Worm (Caenorhabditis elegans) whole organism, young adult: Measurements from ENCODE around the gene dhc-3.

ENCODE experiments used
- B0035.1 ChIP-seq: sonication (generic microtip); optimal IDR thresholded peaks from 2 replicates; lab custom pipeline; 2016; ENCODE audit warnings: missing genetic modification characterization, mild to moderate bottlenecking, missing compliant biosample characterization, missing genotype, missing genetic modification reagents
- B0261.1 ChIP-seq: sonication (generic microtip); optimal IDR thresholded peaks from 2 replicates; lab custom pipeline; 2016; ENCODE audit warnings: mild to moderate bottlenecking, missing genetic modification characterization, moderate library complexity, missing compliant biosample characterization
- B0336.3 ChIP-seq: fragments of 200-800 bp; sonication (Bioruptor generic); IDR thresholded peaks from 2 replicates; pipeline ENCODE4 v1.3.6; 2022; ENCODE audit warnings: missing genetic modification characterization, missing compliant biosample characterization
- C17E4.6 ChIP-seq: fragments of 200-800 bp; sonication (Bioruptor generic); IDR thresholded peaks from 2 replicates; pipeline ENCODE4 v1.3.6; 2022; ENCODE audit warnings: missing genetic modification reagents, missing genetic modification characterization, missing compliant biosample characterization
- F10E7.11 ChIP-seq: sonication (generic microtip); optimal IDR thresholded peaks from 2 replicates; lab custom pipeline; 2017; ENCODE audit warnings: mild to moderate bottlenecking, missing genetic modification characterization, moderate library complexity, missing compliant biosample characterization
- F22D6.2 ChIP-seq: sonication (generic microtip); optimal IDR thresholded peaks from 2 replicates; lab custom pipeline; 2016; ENCODE audit warnings: mild to moderate bottlenecking, missing genetic modification characterization, missing compliant biosample characterization
- F23B12.7 ChIP-seq: sonication (generic microtip); optimal IDR thresholded peaks from 2 replicates; lab custom pipeline; 2017; ENCODE audit warnings: missing genetic modification characterization, mild to moderate bottlenecking, missing compliant biosample characterization, antibody characterized with exemption, moderate library complexity; ENCODE audit not compliant: insufficient read depth
- F39B2.1 ChIP-seq: fragments of 200-800 bp; sonication (Bioruptor generic); IDR thresholded peaks from 2 replicates; pipeline ENCODE4 v1.3.6; 2022; ENCODE audit warnings: missing genetic modification reagents, missing genetic modification characterization, missing compliant biosample characterization
- F55B11.4 ChIP-seq: sonication (generic microtip); optimal IDR thresholded peaks from 2 replicates; lab custom pipeline; 2016; ENCODE audit warnings: missing compliant biosample characterization, missing genetic modification characterization, borderline replicate concordance; ENCODE audit not compliant: insufficient read depth
- F57A8.1 ChIP-seq: fragments of 200-800 bp; sonication (Bioruptor generic); optimal IDR thresholded peaks from 2 replicates; lab custom pipeline; 2018; ENCODE audit warnings: mild to moderate bottlenecking, missing genetic modification characterization, moderate library complexity, missing compliant biosample characterization
- K12H6.12 ChIP-seq: fragments of 200-800 bp; sonication (Bioruptor generic); optimal IDR thresholded peaks from 2 replicates; lab custom pipeline; 2018; ENCODE audit warnings: mild to moderate bottlenecking, missing genetic modification characterization, missing compliant biosample characterization
- Y53F4B.3 ChIP-seq: fragments of 200-800 bp; sonication (Bioruptor generic); IDR thresholded peaks from 2 replicates; pipeline ENCODE4 v1.3.6; 2022; ENCODE audit warnings: missing genetic modification reagents, missing genetic modification characterization, missing compliant biosample characterization
- Y56A3A.18 ChIP-seq: fragments of 200-800 bp; sonication (Bioruptor generic); IDR thresholded peaks from 2 replicates; pipeline ENCODE4 v1.3.6; 2022; ENCODE audit warnings: missing genetic modification reagents, missing genetic modification characterization, missing compliant biosample characterization
- Y67H2A.10 ChIP-seq: fragments of 200-800 bp; sonication (Bioruptor generic); conservative IDR thresholded peaks from 2 replicates; pipeline ENCODE4 v1.3.6; 2022; ENCODE audit warnings: missing genetic modification reagents, missing genetic modification characterization, missing compliant biosample characterization
- Y79H2A.3 ChIP-seq: fragments of 200-800 bp; sonication (Bioruptor generic); conservative IDR thresholded peaks from 2 replicates; pipeline ENCODE4 v1.3.6; 2022; ENCODE audit warnings: missing genetic modification reagents, missing genetic modification characterization, missing compliant biosample characterization
- ama-1 ChIP-seq, 3 experiments: fragments of 150-350 bp in 1 of 3; sonication (generic microtip) in 2 of 3; optimal IDR thresholded peaks; 2 replicates each; lab custom pipeline; 2014 to 2018; ENCODE audit warnings: missing biosample characterization in 2 of 3, missing genetic modification characterization in 2 of 3, missing genetic modification reagents in 2 of 3
- aptf-2 ChIP-seq: fragments of 200-800 bp; sonication (Bioruptor generic); conservative IDR thresholded peaks from 2 replicates; pipeline ENCODE4 v1.3.6; 2022; ENCODE audit warnings: missing genetic modification reagents, missing genetic modification characterization, missing compliant biosample characterization
- aptf-3 ChIP-seq: fragments of 200-800 bp; sonication (Bioruptor generic); IDR thresholded peaks from 2 replicates; pipeline ENCODE4 v1.3.6; 2022; ENCODE audit warnings: missing genetic modification characterization, missing compliant biosample characterization
- atf-7 ChIP-seq: sonication (generic microtip); optimal IDR thresholded peaks from 2 replicates; lab custom pipeline; 2017; ENCODE audit warnings: mild to moderate bottlenecking, missing genetic modification characterization, missing compliant biosample characterization
- attf-3 ChIP-seq: fragments of 200-800 bp; sonication (Bioruptor generic); conservative IDR thresholded peaks from 2 replicates; pipeline ENCODE4 v1.3.6; 2022; ENCODE audit warnings: missing genetic modification reagents, missing genetic modification characterization, missing compliant biosample characterization
- ccch-3 ChIP-seq: fragments of 200-800 bp; sonication (Bioruptor generic); optimal IDR thresholded peaks from 2 replicates; lab custom pipeline; 2018; ENCODE audit warnings: mild to moderate bottlenecking, missing genetic modification characterization, missing compliant biosample characterization
- cebp-2 ChIP-seq: fragments of 200-800 bp; sonication (Bioruptor generic); IDR thresholded peaks from 2 replicates; pipeline ENCODE4 v1.3.6; 2022; ENCODE audit warnings: missing genetic modification characterization, missing compliant biosample characterization
- ceh-79 ChIP-seq: sonication (generic microtip); optimal IDR thresholded peaks from 2 replicates; lab custom pipeline; 2017; ENCODE audit warnings: mild to moderate bottlenecking, missing genetic modification characterization, missing compliant biosample characterization
- egl-18 ChIP-seq: fragments of 200-800 bp; sonication (Bioruptor generic); IDR thresholded peaks from 2 replicates; pipeline ENCODE4 v1.3.6; 2022; ENCODE audit warnings: missing genetic modification reagents, missing genetic modification characterization, missing compliant biosample characterization
- egrh-3 ChIP-seq: fragments of 200-800 bp; sonication (Bioruptor generic); IDR thresholded peaks from 2 replicates; pipeline ENCODE4 v1.3.6; 2022; ENCODE audit warnings: missing genetic modification reagents, missing genetic modification characterization, missing compliant biosample characterization
- ekl-4 ChIP-seq: fragments of 200-800 bp; sonication (Bioruptor generic); IDR thresholded peaks from 2 replicates; pipeline ENCODE4 v1.3.6; 2022; ENCODE audit warnings: missing genetic modification reagents, missing genetic modification characterization, missing compliant biosample characterization
- ets-4 ChIP-seq: fragments of 200-800 bp; sonication (Bioruptor generic); optimal IDR thresholded peaks from 2 replicates; lab custom pipeline; 2018; ENCODE audit warnings: mild to moderate bottlenecking, missing genetic modification characterization, missing compliant biosample characterization
- hmg-20 ChIP-seq: fragments of 200-800 bp; sonication (Bioruptor generic); IDR thresholded peaks from 2 replicates; pipeline ENCODE4 v1.3.6; 2022; ENCODE audit warnings: missing genetic modification reagents, missing genetic modification characterization, missing compliant biosample characterization
- hrde-1 ChIP-seq: sonication (generic microtip); optimal IDR thresholded peaks from 2 replicates; lab custom pipeline; 2016; ENCODE audit warnings: missing genetic modification characterization, mild to moderate bottlenecking, missing compliant biosample characterization, moderate library complexity, missing genotype, missing genetic modification reagents, borderline replicate concordance
- let-526 ChIP-seq: fragments of 200-800 bp; sonication (Bioruptor generic); IDR thresholded peaks from 2 replicates; pipeline ENCODE4 v1.3.6; 2022; ENCODE audit warnings: missing genetic modification reagents, missing genetic modification characterization, missing compliant biosample characterization
- lin-54 ChIP-seq: fragments of 200-800 bp; sonication (Bioruptor generic); optimal IDR thresholded peaks from 2 replicates; lab custom pipeline; 2018; ENCODE audit warnings: mild to moderate bottlenecking, missing genetic modification characterization, missing compliant biosample characterization
- mes-4 ChIP-seq: sonication (generic microtip); optimal IDR thresholded peaks from 2 replicates; lab custom pipeline; 2016; ENCODE audit warnings: missing genotype, missing genetic modification characterization, missing compliant biosample characterization
- mxl-1 ChIP-seq: sonication (generic microtip); optimal IDR thresholded peaks from 2 replicates; lab custom pipeline; 2016; ENCODE audit warnings: missing genetic modification characterization, missing compliant biosample characterization
- nfyb-1 ChIP-seq: fragments of 200-800 bp; sonication (Bioruptor generic); IDR thresholded peaks from 2 replicates; pipeline ENCODE4 v1.3.6; 2022; ENCODE audit warnings: missing genetic modification reagents, missing genetic modification characterization, missing compliant biosample characterization
- nhr-27 ChIP-seq: fragments of 200-800 bp; sonication (Bioruptor generic); optimal IDR thresholded peaks from 2 replicates; lab custom pipeline; 2018; ENCODE audit warnings: mild to moderate bottlenecking, missing genetic modification characterization, moderate library complexity, missing compliant biosample characterization
- nhr-80 ChIP-seq: sonication (generic microtip); optimal IDR thresholded peaks from 2 replicates; lab custom pipeline; 2016; ENCODE audit warnings: missing genetic modification characterization, missing compliant biosample characterization
- nhr-90 ChIP-seq: sonication (generic microtip); optimal IDR thresholded peaks from 2 replicates; lab custom pipeline; 2016; ENCODE audit warnings: missing genotype, mild to moderate bottlenecking, missing genetic modification characterization, missing compliant biosample characterization
- pha-4 ChIP-seq: fragments of 150-350 bp; sonication (generic microtip); optimal IDR thresholded peaks from 2 replicates; lab custom pipeline; 2014; ENCODE audit warnings: missing biosample characterization, missing genetic modification reagents, missing genetic modification characterization
- rcor-1 ChIP-seq: fragments of 200-800 bp; sonication (Bioruptor generic); IDR thresholded peaks from 2 replicates; pipeline ENCODE4 v1.3.6; 2022; ENCODE audit warnings: missing genetic modification reagents, missing genetic modification characterization, missing compliant biosample characterization
- repo-1 ChIP-seq: sonication (generic microtip); optimal IDR thresholded peaks from 2 replicates; lab custom pipeline; 2017; ENCODE audit warnings: mild to moderate bottlenecking, missing genetic modification characterization, missing compliant biosample characterization
- rpc-1 ChIP-seq, 2 experiments: fragments of 150-350 bp in 1 of 2; sonication (generic microtip) in 1 of 2; optimal IDR thresholded peaks; 2 replicates each; lab custom pipeline; 2014 to 2018; ENCODE audit warnings: missing biosample characterization in 1 of 2, missing genetic modification characterization in 1 of 2, missing genetic modification reagents in 1 of 2, missing genotype in 1 of 2
- snpc-4 ChIP-seq, 5 experiments: fragments of 150-350 bp in 1 of 5; sonication (generic microtip) in 4 of 5; optimal IDR thresholded peaks; 2 replicates each; lab custom pipeline; 2014 to 2018; ENCODE audit warnings: missing genetic modification characterization in 5 of 5, missing biosample characterization in 3 of 5, antibody characterized with exemption in 2 of 5, mild to moderate bottlenecking in 2 of 5, missing compliant biosample characterization in 2 of 5, missing genotype in 2 of 5, moderate library complexity in 2 of 5, missing genetic modification reagents in 1 of 5
- tbp1 ChIP-seq: fragments of 200-800 bp; sonication (Bioruptor generic); optimal IDR thresholded peaks from 2 replicates; lab custom pipeline; 2018; ENCODE audit warnings: mild to moderate bottlenecking, missing genetic modification characterization, missing compliant biosample characterization
- tbx-9 ChIP-seq: sonication (generic microtip); optimal IDR thresholded peaks from 2 replicates; lab custom pipeline; 2016; ENCODE audit warnings: borderline replicate concordance, missing genetic modification characterization, inconsistent platforms, missing compliant biosample characterization
- unc-130 ChIP-seq: sonication (generic microtip); optimal IDR thresholded peaks from 2 replicates; lab custom pipeline; 2016; ENCODE audit warnings: missing genetic modification reagents, missing genetic modification characterization, missing compliant biosample characterization
- ztf-26 ChIP-seq: sonication (generic microtip); optimal IDR thresholded peaks from 2 replicates; lab custom pipeline; 2017; ENCODE audit warnings: missing genetic modification characterization, missing compliant biosample characterization
- ztf-28 ChIP-seq: fragments of 200-800 bp; sonication (Bioruptor generic); IDR thresholded peaks from 2 replicates; pipeline ENCODE4 v1.3.6; 2022; ENCODE audit warnings: missing genetic modification reagents, missing genetic modification characterization, missing compliant biosample characterization
- ztf-6 ChIP-seq: fragments of 200-800 bp; sonication (Bioruptor generic); IDR thresholded peaks from 2 replicates; pipeline ENCODE4 v1.3.6; 2022; ENCODE audit warnings: missing genetic modification reagents, missing genetic modification characterization, missing compliant biosample characterization

dhc-3 gene

DNA sequence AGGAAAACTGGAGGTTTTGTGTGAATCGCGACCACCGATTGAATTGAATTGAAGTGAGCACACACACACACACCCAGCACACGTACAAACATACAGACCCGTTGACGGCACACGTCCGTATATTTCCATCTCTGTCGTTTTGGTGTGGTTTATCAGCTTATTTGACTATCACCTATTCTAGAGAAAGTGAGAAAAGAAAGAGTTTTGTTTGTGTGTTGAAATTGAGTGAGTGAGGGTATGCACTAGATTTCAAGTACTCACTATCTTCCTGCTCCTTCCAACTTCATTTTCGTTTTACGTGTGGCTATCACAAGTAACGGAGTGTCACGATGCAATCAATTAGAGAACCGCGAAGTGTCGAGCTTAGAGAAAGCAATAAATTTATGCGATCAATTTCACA lies 25.1 kb downstream of the dhc-3 start (continued):
- TF ChIP-seq mes-4 (tag; lab: Kevin White, UChicago): no peak
- no peak for TF ChIP-seq ztf-28 (GFP tag; lab: Robert Waterston, UW)
- no peak for TF ChIP-seq ccch-3
- no peak for TF ChIP-seq egl-18 (GFP tag; lab: Robert Waterston, UW)
- TF ChIP-seq ceh-79: no peak
- TF ChIP-seq C17E4.6 (GFP tag; lab: Robert Waterston, UW): no peak
- no peak for TF ChIP-seq unc-130 (GFP tag; lab: Kevin White, UChicago)
- TF ChIP-seq ama-1 (optimal IDR thresholded peaks at IDR 0.05; lab: Kevin White, UChicago): no peak
- no peak for TF ChIP-seq ama-1 (GFP tag; optimal IDR thresholded peaks at IDR 0.05; lab: Kevin White, UChicago)
- no peak for TF ChIP-seq Y56A3A.18 (GFP tag; lab: Robert Waterston, UW)
- no peak for TF ChIP-seq Y67H2A.10 (GFP tag; lab: Robert Waterston, UW)
- TF ChIP-seq snpc-4 (GFP tag; optimal IDR thresholded peaks at IDR 0.05; lab: Kevin White, UChicago): no peak
- peak in 2 of 4 experiments; percentile 1 to 55 for TF ChIP-seq snpc-4 (tag; optimal IDR thresholded peaks at IDR 0.05; lab: Kevin White, UChicago)
- no peak for TF ChIP-seq pha-4 (tag; lab: Kevin White, UChicago)
- no peak for TF ChIP-seq B0035.1 (tag; lab: Kevin White, UChicago)
- TF ChIP-seq repo-1: peak; percentile 33
- no peak for TF ChIP-seq cebp-2 (GFP tag; lab: Robert Waterston, UW)
- TF ChIP-seq F22D6.2 (tag; lab: Kevin White, UChicago): no peak
- no peak for TF ChIP-seq nhr-27 (tag; lab: Kevin White, UChicago)
- no peak for TF ChIP-seq ztf-6 (GFP tag; lab: Robert Waterston, UW)
- TF ChIP-seq mxl-1 (tag; lab: Kevin White, UChicago): no peak
- no peak for TF ChIP-seq let-526 (GFP tag; lab: Robert Waterston, UW)
- TF ChIP-seq F57A8.1 (GFP tag; lab: Kevin White, UChicago): no peak
- peak; percentile 47 for TF ChIP-seq ets-4 (GFP tag; lab: Kevin White, UChicago)
- no peak for TF ChIP-seq attf-3 (GFP tag; lab: Robert Waterston, UW)
- peak; percentile 63 for TF ChIP-seq F23B12.7
- TF ChIP-seq F55B11.4 (tag; lab: Kevin White, UChicago): no peak
- no peak for TF ChIP-seq Y79H2A.3 (GFP tag; lab: Robert Waterston, UW)
- no peak for TF ChIP-seq B0261.1 (tag; lab: Kevin White, UChicago)
- TF ChIP-seq F10E7.11 (tag; lab: Kevin White, UChicago): no peak
- TF ChIP-seq atf-7 (tag; lab: Kevin White, UChicago): peak; percentile 54
- no peak for TF ChIP-seq ztf-26 (tag; lab: Kevin White, UChicago)
- no peak for TF ChIP-seq hmg-20 (GFP tag; lab: Robert Waterston, UW)
- TF ChIP-seq K12H6.12 (tag; lab: Kevin White, UChicago): no peak
- TF ChIP-seq B0336.3 (GFP tag; lab: Robert Waterston, UW): peak; percentile 25; the same call in 1 of the 2 replicates
- peak; percentile 91 for TF ChIP-seq nhr-80 (tag; lab: Kevin White, UChicago)
- no peak for TF ChIP-seq Y53F4B.3 (GFP tag; lab: Robert Waterston, UW)

DNA sequence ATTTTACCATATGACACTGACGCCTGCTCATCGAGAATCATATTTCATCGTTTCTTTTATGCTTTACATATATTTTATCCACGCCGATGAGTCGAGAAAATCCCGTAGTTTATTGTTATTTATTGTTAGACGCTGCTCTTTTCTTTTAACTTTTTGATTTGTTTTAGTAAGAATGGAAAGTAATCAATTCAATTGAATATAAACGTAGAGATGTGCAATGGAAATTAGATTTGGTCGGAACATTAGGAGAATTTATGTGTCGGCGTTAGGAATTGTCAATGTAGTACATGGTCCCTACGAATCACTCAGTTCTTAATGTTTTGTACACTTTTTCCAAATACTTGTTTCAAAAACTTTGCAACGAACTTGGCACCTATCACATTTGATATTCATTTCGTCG lies 26.5 kb downstream of the dhc-3 start:
- no peak for TF ChIP-seq aptf-2 (GFP tag; lab: Robert Waterston, UW)
- TF ChIP-seq hrde-1 (tag; lab: Kevin White, UChicago): no peak
- TF ChIP-seq egl-18 (GFP tag; lab: Robert Waterston, UW): no peak
- TF ChIP-seq nhr-90 (tag; lab: Kevin White, UChicago): no peak
- TF ChIP-seq tbp1 (GFP tag; lab: Kevin White, UChicago): no peak
- TF ChIP-seq rpc-1 (optimal IDR thresholded peaks at IDR 0.05; lab: Kevin White, UChicago): no peak
- TF ChIP-seq rpc-1 (tag; optimal IDR thresholded peaks at IDR 0.05; lab: Kevin White, UChicago): no peak
- no peak for TF ChIP-seq tbx-9
- TF ChIP-seq ekl-4 (GFP tag; lab: Robert Waterston, UW): no peak
- TF ChIP-seq atf-7 (tag; lab: Kevin White, UChicago): no peak
- no peak for TF ChIP-seq nfyb-1 (GFP tag; lab: Robert Waterston, UW)
- no peak for TF ChIP-seq egrh-3
- TF ChIP-seq lin-54: no peak
- no peak for TF ChIP-seq rcor-1 (GFP tag; lab: Robert Waterston, UW)
- TF ChIP-seq F39B2.1 (GFP tag; lab: Robert Waterston, UW): no peak
- TF ChIP-seq ccch-3: no peak
- no peak for TF ChIP-seq aptf-3 (GFP tag; lab: Robert Waterston, UW)
